Worm (Caenorhabditis elegans) whole organism, late embryonic: Measurements from ENCODE around the gene F27D9.7.

Experiments used
- K02D7.2 ChIP-seq: sonication (generic microtip); optimal IDR thresholded peaks from 2 replicates; lab custom pipeline; 2017; ENCODE audit warnings: mild to moderate bottlenecking, missing genetic modification characterization, missing compliant biosample characterization
- ama-1 ChIP-seq: fragments of 150-350 bp; optimal IDR thresholded peaks from 2 replicates; lab custom pipeline; 2014
- fkh-10 ChIP-seq: fragments of 150-350 bp; optimal IDR thresholded peaks from 2 replicates; lab custom pipeline; 2014; ENCODE audit warnings: missing biosample characterization, missing genetic modification reagents, missing genetic modification characterization
- lim-6 ChIP-seq: sonication (generic microtip); optimal IDR thresholded peaks from 2 replicates; lab custom pipeline; 2016; ENCODE audit warnings: missing genetic modification characterization, missing compliant biosample characterization
- sox-4 ChIP-seq: sonication (generic microtip); optimal IDR thresholded peaks from 2 replicates; lab custom pipeline; 2017; ENCODE audit warnings: mild to moderate bottlenecking, missing genetic modification characterization, inconsistent platforms, missing compliant biosample characterization
- syd-9 ChIP-seq: sonication (generic microtip); optimal IDR thresholded peaks from 2 replicates; lab custom pipeline; 2016; ENCODE audit warnings: mild to moderate bottlenecking, missing genetic modification characterization, moderate library complexity, missing compliant biosample characterization
- ttx-3 ChIP-seq: sonication (generic microtip); optimal IDR thresholded peaks from 2 replicates; lab custom pipeline; 2016; ENCODE audit warnings: missing genetic modification reagents, missing genetic modification characterization, missing compliant biosample characterization
- unc-86 ChIP-seq: sonication (generic microtip); optimal IDR thresholded peaks from 2 replicates; lab custom pipeline; 2016; ENCODE audit warnings: missing genetic modification characterization, missing compliant biosample characterization

DNA sequence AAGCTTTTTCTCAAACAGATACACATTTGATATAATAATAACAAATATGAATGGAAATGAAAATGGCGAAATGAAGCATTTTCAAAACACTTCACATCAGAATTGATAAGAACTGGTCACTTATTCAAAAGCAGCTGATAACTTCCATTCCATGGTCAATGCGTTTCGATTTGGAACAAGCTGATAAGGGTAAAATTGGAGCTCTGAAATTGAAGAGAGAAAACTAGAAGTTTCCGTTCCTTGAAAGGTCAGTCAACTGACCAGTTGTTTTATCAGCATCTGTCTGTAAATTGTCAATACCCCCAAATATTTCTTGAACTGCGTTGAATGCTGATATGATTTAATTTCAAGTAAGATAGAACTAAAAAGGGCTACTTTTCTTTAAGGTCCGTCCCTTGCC lies 18.2 kb downstream of the F27D9.7 start:
- no peak for TF ChIP-seq unc-86 (tag; lab: Kevin White, UChicago)
- TF ChIP-seq fkh-10 (GFP tag; lab: Kevin White, UChicago) = no peak
- TF ChIP-seq sox-4 = no peak
- no peak for TF ChIP-seq ttx-3
- no peak for TF ChIP-seq syd-9 (tag; lab: Kevin White, UChicago)
- TF ChIP-seq ama-1 = no peak
- no peak for TF ChIP-seq lim-6 (tag; lab: Kevin White, UChicago)
- TF ChIP-seq K02D7.2 (tag; lab: Kevin White, UChicago) = no peak
